Worm (Caenorhabditis elegans) whole organism, L1 larva: Measurements from ENCODE around the gene rpl-20.

Source experiments
- C16A3.4 ChIP-seq: fragments of 150-350 bp; optimal IDR thresholded peaks from 2 replicates; lab custom pipeline; 2014; ENCODE audit warnings: missing biosample characterization, missing genetic modification characterization
- C34B4.2 ChIP-seq: sonication (generic microtip); optimal IDR thresholded peaks from 2 replicates; lab custom pipeline; 2017; ENCODE audit warnings: mild to moderate bottlenecking, missing genetic modification characterization, missing compliant biosample characterization
- Y116A8C.19 ChIP-seq: sonication (generic microtip); optimal IDR thresholded peaks from 2 replicates; lab custom pipeline; 2016; ENCODE audit warnings: missing compliant biosample characterization, missing genetic modification characterization, borderline replicate concordance
- alr-1 ChIP-seq: fragments of 200-800 bp; sonication (Bioruptor generic); optimal IDR thresholded peaks from 2 replicates; lab custom pipeline; 2018; ENCODE audit warnings: borderline replicate concordance, mild to moderate bottlenecking, missing genetic modification characterization, missing compliant biosample characterization
- blmp-1 ChIP-seq: fragments of 150-350 bp; optimal IDR thresholded peaks from 2 replicates; lab custom pipeline; 2014; ENCODE audit warnings: missing biosample characterization, missing genetic modification characterization
- ceh-63 ChIP-seq: fragments of 200-800 bp; sonication (Bioruptor generic); optimal IDR thresholded peaks from 2 replicates; lab custom pipeline; 2018; ENCODE audit warnings: mild to moderate bottlenecking, missing genetic modification characterization, missing compliant biosample characterization
- ceh-8 ChIP-seq: fragments of 200-800 bp; sonication (Bioruptor generic); optimal IDR thresholded peaks from 2 replicates; lab custom pipeline; 2018; ENCODE audit warnings: mild to moderate bottlenecking, missing genetic modification characterization, moderate library complexity, missing compliant biosample characterization
- ceh-88 ChIP-seq: fragments of 200-800 bp; sonication (Bioruptor generic); IDR thresholded peaks from 2 replicates; pipeline ENCODE4 v1.3.6; 2022; ENCODE audit warnings: missing genetic modification characterization, missing compliant biosample characterization
- ceh-90 ChIP-seq: sonication (generic microtip); optimal IDR thresholded peaks from 2 replicates; lab custom pipeline; 2016; ENCODE audit warnings: missing genetic modification characterization, missing compliant biosample characterization
- ces-1 ChIP-seq: fragments of 150-350 bp; optimal IDR thresholded peaks from 2 replicates; lab custom pipeline; 2014; ENCODE audit warnings: missing biosample characterization, missing genetic modification reagents, missing genetic modification characterization
- dpl-1 ChIP-seq, 3 experiments: fragments of 150-350 bp in 2 of 3; sonication (generic microtip) in 1 of 3; optimal IDR thresholded peaks; 2 replicates each; lab custom pipeline; 2014 to 2017; ENCODE audit warnings: missing biosample characterization in 3 of 3, missing genetic modification characterization in 3 of 3, missing genetic modification reagents in 3 of 3
- efl-1 ChIP-seq, 4 experiments: fragments of 150-350 bp; optimal IDR thresholded peaks in 3 of 4; peaks in 1 of 4; 1 replicate in 1 of 4; 2 replicates in 3 of 4; lab custom pipeline; 2014; ENCODE audit warnings: missing biosample characterization in 2 of 4, missing genetic modification characterization in 2 of 4, missing genetic modification reagents in 2 of 4
- egl-27 ChIP-seq, 2 experiments: fragments of 150-350 bp in 1 of 2; sonication (generic microtip); optimal IDR thresholded peaks; 3 replicates each; lab custom pipeline; 2017 to 2018; ENCODE audit warnings: missing biosample characterization in 2 of 2, missing genetic modification characterization in 2 of 2, missing genetic modification reagents in 2 of 2
- elt-2 ChIP-seq: sonication (generic microtip); optimal IDR thresholded peaks from 2 replicates; lab custom pipeline; 2016; ENCODE audit warnings: missing genetic modification characterization, mild to moderate bottlenecking, inconsistent platforms, missing compliant biosample characterization, missing genetic modification reagents
- elt-3 ChIP-seq, 6 experiments: fragments of 150-350 bp in 1 of 6; sonication (generic microtip); optimal IDR thresholded peaks; 2 replicates each; lab custom pipeline; 2017 to 2018; ENCODE audit warnings: missing biosample characterization in 6 of 6, missing genetic modification characterization in 6 of 6, inconsistent platforms in 1 of 6
- ets-5 ChIP-seq: fragments of 200-800 bp; sonication (Bioruptor generic); IDR thresholded peaks from 2 replicates; pipeline ENCODE4 v1.3.6; 2022; ENCODE audit warnings: missing genetic modification characterization, missing compliant biosample characterization
- fkh-8 ChIP-seq: sonication (generic microtip); optimal IDR thresholded peaks from 2 replicates; lab custom pipeline; 2016; ENCODE audit warnings: mild to moderate bottlenecking, missing genetic modification characterization, missing compliant biosample characterization
- grh-1 ChIP-seq: fragments of 200-800 bp; sonication (Bioruptor generic); IDR thresholded peaks from 2 replicates; pipeline ENCODE4 v1.3.6; 2022; ENCODE audit warnings: missing genetic modification reagents, missing genetic modification characterization, missing compliant biosample characterization
- hlh-17 ChIP-seq: fragments of 200-800 bp; sonication (Bioruptor generic); optimal IDR thresholded peaks from 2 replicates; lab custom pipeline; 2018; ENCODE audit warnings: missing genetic modification characterization, mild to moderate bottlenecking, missing compliant biosample characterization, moderate library complexity, borderline replicate concordance
- isw-1 ChIP-seq: fragments of 200-800 bp; sonication (Bioruptor generic); IDR thresholded peaks from 2 replicates; pipeline ENCODE4 v1.3.6; 2022; ENCODE audit warnings: missing genetic modification characterization, missing compliant biosample characterization
- jun-1 ChIP-seq: fragments of 150-350 bp; optimal IDR thresholded peaks from 2 replicates; lab custom pipeline; 2014; ENCODE audit warnings: missing biosample characterization, missing genetic modification reagents, missing genetic modification characterization
- lin-13 ChIP-seq: fragments of 150-350 bp; optimal IDR thresholded peaks from 2 replicates; lab custom pipeline; 2014; ENCODE audit warnings: missing biosample characterization, missing genetic modification reagents, missing genetic modification characterization
- lin-15B ChIP-seq: fragments of 150-350 bp; sonication (generic microtip); optimal IDR thresholded peaks from 3 replicates; lab custom pipeline; 2014; ENCODE audit warnings: missing biosample characterization, missing genetic modification characterization
- lin-39 ChIP-seq: fragments of 150-350 bp; optimal IDR thresholded peaks from 2 replicates; lab custom pipeline; 2014; ENCODE audit warnings: missing biosample characterization, missing genetic modification reagents, missing genetic modification characterization
- lsy-2 ChIP-seq, 2 experiments: fragments of 150-350 bp; optimal IDR thresholded peaks; 2 replicates each; lab custom pipeline; 2014; ENCODE audit warnings: missing biosample characterization in 2 of 2, missing genetic modification characterization in 2 of 2
- mab-9 ChIP-seq: fragments of 200-800 bp; sonication (Bioruptor generic); IDR thresholded peaks from 2 replicates; pipeline ENCODE4 v1.3.6; 2022; ENCODE audit warnings: missing genetic modification reagents, missing genetic modification characterization, missing compliant biosample characterization
- mdl-1 ChIP-seq, 2 experiments: fragments of 150-350 bp; optimal IDR thresholded peaks; 2 replicates each; lab custom pipeline; 2014 to 2017; ENCODE audit warnings: missing biosample characterization in 2 of 2, missing genetic modification characterization in 2 of 2, inconsistent platforms in 1 of 2
- mef-2 ChIP-seq: fragments of 150-350 bp; optimal IDR thresholded peaks from 2 replicates; lab custom pipeline; 2014; ENCODE audit warnings: missing biosample characterization, missing genetic modification characterization
- nhr-11 ChIP-seq: fragments of 150-350 bp; optimal IDR thresholded peaks from 2 replicates; lab custom pipeline; 2014; ENCODE audit warnings: missing biosample characterization, missing genetic modification characterization
- nhr-28 ChIP-seq: fragments of 150-350 bp; optimal IDR thresholded peaks from 2 replicates; lab custom pipeline; 2014; ENCODE audit warnings: missing biosample characterization, missing genetic modification characterization
- nhr-47 ChIP-seq: sonication (generic microtip); optimal IDR thresholded peaks from 2 replicates; lab custom pipeline; 2016; ENCODE audit warnings: mild to moderate bottlenecking, missing genetic modification characterization, moderate library complexity, missing compliant biosample characterization
- nhr-77 ChIP-seq: fragments of 150-350 bp; optimal IDR thresholded peaks from 2 replicates; lab custom pipeline; 2014; ENCODE audit warnings: missing biosample characterization, missing genetic modification characterization
- nhr-84 ChIP-seq: sonication (generic microtip); optimal IDR thresholded peaks from 2 replicates; lab custom pipeline; 2017; ENCODE audit warnings: missing biosample characterization, missing genetic modification characterization
- nhr-85 ChIP-seq: sonication (generic microtip); peaks from one replicate; lab custom pipeline; 2016; ENCODE audit warnings: missing genetic modification characterization, inconsistent platforms, missing compliant biosample characterization
- nhr-90 ChIP-seq: sonication (generic microtip); optimal IDR thresholded peaks from 2 replicates; lab custom pipeline; 2016; ENCODE audit warnings: mild to moderate bottlenecking, missing genetic modification characterization, missing compliant biosample characterization; ENCODE audit not compliant: poor library complexity
- pag-3 ChIP-seq: sonication (generic microtip); optimal IDR thresholded peaks from 2 replicates; lab custom pipeline; 2017; ENCODE audit warnings: missing genetic modification characterization, mild to moderate bottlenecking, missing compliant biosample characterization, antibody characterized with exemption, borderline replicate concordance; ENCODE audit not compliant: insufficient read depth
- pqm-1 ChIP-seq: sonication (generic microtip); optimal IDR thresholded peaks from 3 replicates; lab custom pipeline; 2017; ENCODE audit warnings: missing biosample characterization, missing genetic modification characterization
- snpc-4 ChIP-seq: fragments of 150-350 bp; optimal IDR thresholded peaks from 2 replicates; lab custom pipeline; 2014; ENCODE audit warnings: missing biosample characterization, missing genetic modification characterization
- snu-23 ChIP-seq: sonication (generic microtip); optimal IDR thresholded peaks from 2 replicates; lab custom pipeline; 2016; ENCODE audit warnings: missing genetic modification characterization, missing compliant biosample characterization
- sox-4 ChIP-seq: sonication (generic microtip); optimal IDR thresholded peaks from 2 replicates; lab custom pipeline; 2016; ENCODE audit warnings: missing genetic modification characterization, missing compliant biosample characterization
- sptf-1 ChIP-seq: fragments of 150-350 bp; optimal IDR thresholded peaks from 2 replicates; lab custom pipeline; 2014; ENCODE audit warnings: missing biosample characterization, missing genetic modification characterization
- sup-37 ChIP-seq: fragments of 200-800 bp; sonication (Bioruptor generic); optimal IDR thresholded peaks from 2 replicates; lab custom pipeline; 2018; ENCODE audit warnings: mild to moderate bottlenecking, missing genetic modification characterization, missing compliant biosample characterization
- tbx-2 ChIP-seq: sonication (generic microtip); optimal IDR thresholded peaks from 2 replicates; lab custom pipeline; 2016; ENCODE audit warnings: missing genetic modification characterization, missing compliant biosample characterization
- tlp-1 ChIP-seq: fragments of 150-350 bp; optimal IDR thresholded peaks from 2 replicates; lab custom pipeline; 2014; ENCODE audit warnings: missing biosample characterization, missing genetic modification characterization
- unc-130 ChIP-seq: fragments of 150-350 bp; optimal IDR thresholded peaks from 2 replicates; lab custom pipeline; 2017; ENCODE audit warnings: missing biosample characterization, missing genetic modification characterization, inconsistent platforms
- unc-30 ChIP-seq: sonication (generic microtip); optimal IDR thresholded peaks from 2 replicates; lab custom pipeline; 2017; ENCODE audit warnings: missing biosample characterization, missing genetic modification characterization
- xbp-1 ChIP-seq: sonication (generic microtip); optimal IDR thresholded peaks from 2 replicates; lab custom pipeline; 2016; ENCODE audit warnings: missing genetic modification characterization, missing compliant biosample characterization

rpl-20 gene

DNA sequence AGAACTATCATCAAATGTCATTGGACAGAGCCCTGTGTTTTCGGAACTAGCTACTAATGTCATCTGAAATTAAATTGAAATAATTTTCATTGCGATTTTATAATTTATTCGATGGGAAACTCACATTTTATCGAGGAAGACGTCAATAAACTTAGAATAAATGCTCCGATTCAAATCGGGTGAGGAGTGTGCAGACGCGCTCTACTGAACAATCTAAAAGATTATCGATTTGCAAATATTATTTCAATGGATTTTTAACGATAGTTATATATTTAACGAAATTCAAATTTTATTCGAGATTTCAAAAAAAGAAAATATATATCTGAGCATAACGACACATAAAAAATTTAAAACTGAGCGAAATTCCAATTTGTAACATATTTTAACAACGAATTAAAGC, 49.5 kb upstream of the rpl-20 start, which contains the start of gene eor-1 (continued):
- no peak for TF ChIP-seq nhr-84
- no peak for TF ChIP-seq nhr-11 (tag; lab: Kevin White, UChicago)
- TF ChIP-seq mab-9, result no peak
- no peak for TF ChIP-seq sptf-1 (tag; lab: Kevin White, UChicago)
- no peak for TF ChIP-seq pqm-1 (tag; lab: Kevin White, UChicago)

- TF ChIP-seq elt-3 (tag; optimal IDR thresholded peaks at IDR 0.05; lab: Kevin White, UChicago) (peak in 1 of 6 experiments; percentile 3), nhr-77 (tag; lab: Kevin White, UChicago) (no peak), efl-1 (optimal IDR thresholded peaks at IDR 0.05; lab: Kevin White, UChicago) (no peak), efl-1 (GFP tag; optimal IDR thresholded peaks at IDR 0.05 in 1 of 2; lab: Kevin White, UChicago) (no peak), blmp-1 (peak; percentile 91), lin-15B (tag; lab: Kevin White, UChicago) (no peak)
- TF ChIP-seq, all 84 proteins: peak for 2
Observed at ce11 chrIV:4795111-4795510, 45.5 kb upstream of the rpl-20 start.

DNA sequence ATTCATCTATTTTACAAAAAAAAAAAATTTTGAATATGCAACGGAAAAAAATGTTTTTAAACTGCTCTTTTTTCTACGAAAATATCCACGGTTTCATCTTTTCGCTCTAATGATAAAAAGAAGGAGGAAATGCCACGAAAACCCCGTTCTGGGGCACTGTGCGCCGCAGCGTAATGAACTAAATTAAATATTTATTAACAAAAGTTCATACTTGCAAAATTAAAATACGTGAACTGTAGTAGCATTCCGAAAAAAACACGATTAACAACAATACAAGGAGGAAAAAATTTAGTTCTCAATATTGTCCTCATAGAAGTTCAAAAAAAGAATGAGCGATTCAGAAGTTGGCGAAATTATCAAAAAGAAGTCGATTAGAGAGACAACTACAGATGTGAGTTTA, 39.9 kb upstream of the rpl-20 start, which contains the start of gene R11E3.1:
TSS of gene R11E3.1 (plus strand) at position 301 of the 400 bp plus-strand sequence.
- TF ChIP-seq nhr-77 (tag; lab: Kevin White, UChicago), result no peak
- TF ChIP-seq sup-37, result no peak
- TF ChIP-seq lsy-2 (tag; optimal IDR thresholded peaks at IDR 0.05; lab: Kevin White, UChicago), result no peak
- TF ChIP-seq jun-1 (tag; lab: Kevin White, UChicago), result no peak
- TF ChIP-seq nhr-47 (tag; lab: Kevin White, UChicago), result no peak
- no peak for TF ChIP-seq elt-2 (tag; lab: Kevin White, UChicago)
- no peak for TF ChIP-seq snu-23
- TF ChIP-seq sox-4, result no peak
- no peak for TF ChIP-seq dpl-1 (GFP tag; optimal IDR thresholded peaks at IDR 0.05; lab: Kevin White, UChicago)
- TF ChIP-seq nhr-85 (tag; lab: Kevin White, UChicago), result no peak
- no peak for TF ChIP-seq pag-3
- TF ChIP-seq lin-39, result no peak
- TF ChIP-seq sptf-1 (tag; lab: Kevin White, UChicago), result no peak
- no peak for TF ChIP-seq C34B4.2 (tag; lab: Kevin White, UChicago)
- no peak for TF ChIP-seq alr-1

- peak; percentile 37 for TF ChIP-seq C16A3.4 (tag; lab: Kevin White, UChicago)
- TF ChIP-seq Y116A8C.19 (tag; lab: Kevin White, UChicago), result no peak
- no peak for TF ChIP-seq ceh-88 (GFP tag; lab: Robert Waterston, UW)
- peak in 1 of 2 experiments; percentile 13 for TF ChIP-seq mdl-1 (tag; optimal IDR thresholded peaks at IDR 0.05; lab: Kevin White, UChicago)
- TF ChIP-seq snu-23, result peak; percentile 61
- TF ChIP-seq isw-1, result no peak
- no peak for TF ChIP-seq ceh-63
- TF ChIP-seq tlp-1 (tag; lab: Kevin White, UChicago), result no peak
- no peak for TF ChIP-seq nhr-28 (tag; lab: Kevin White, UChicago)
- no peak for TF ChIP-seq hlh-17 (GFP tag; lab: Kevin White, UChicago)
- no peak for TF ChIP-seq unc-30 (tag; lab: Kevin White, UChicago)
- no peak for TF ChIP-seq egl-27 (tag; optimal IDR thresholded peaks at IDR 0.05; lab: Kevin White, UChicago)
- TF ChIP-seq nhr-90 (tag; lab: Kevin White, UChicago), result peak; percentile 47
- TF ChIP-seq unc-130 (tag; lab: Kevin White, UChicago), result no peak
- TF ChIP-seq ceh-90 (tag; lab: Kevin White, UChicago), result no peak
- TF ChIP-seq mef-2, result no peak
- peak in 3 of 6 experiments; percentile 40 to 73 (median 41) for TF ChIP-seq elt-3 (tag; optimal IDR thresholded peaks at IDR 0.05; lab: Kevin White, UChicago)
- TF ChIP-seq blmp-1, result peak; percentile 31
- peak; percentile 87 for TF ChIP-seq grh-1 (GFP tag; lab: Robert Waterston, UW)
- no peak for TF ChIP-seq ceh-8
- no peak for TF ChIP-seq lin-13 (GFP tag; lab: Kevin White, UChicago)
- TF ChIP-seq snpc-4 (tag; lab: Kevin White, UChicago), result no peak
- no peak for TF ChIP-seq ces-1
- no peak for TF ChIP-seq mab-9
- no peak for TF ChIP-seq fkh-8 (tag; lab: Kevin White, UChicago)
- TF ChIP-seq ets-5 (GFP tag; lab: Robert Waterston, UW), result no peak
- no peak for TF ChIP-seq nhr-47 (tag; lab: Kevin White, UChicago)
- peak; percentile 30 for TF ChIP-seq tbx-2 (tag; lab: Kevin White, UChicago)
- TF ChIP-seq lin-39, result no peak
- no peak for TF ChIP-seq alr-1
- TF ChIP-seq xbp-1 (tag; lab: Kevin White, UChicago), result no peak
Observed at ce11 chrIV:4788332-4788731, 38.8 kb upstream of the rpl-20 start, which contains the start of gene nhr-104. nhr-104 (minus strand) TSS chrIV:4788692.
